Fruit fly (Drosophila melanogaster) whole organism, embryonic: ENCODE results near the gene usp.

Source experiments
- B-H1 ChIP-seq: fragments of 200-800 bp; sonication (Bioruptor generic); IDR thresholded peaks from 3 replicates; pipeline ENCODE4 v1.3.6; 2022; ENCODE audit warnings: missing biosample characterization, missing genetic modification characterization
- CG11695 ChIP-seq: fragments of 200-800 bp; sonication (Bioruptor generic); IDR thresholded peaks from 3 replicates; pipeline ENCODE4 v1.3.6; 2022; ENCODE audit warnings: missing biosample characterization, missing genetic modification characterization
- CG12391 ChIP-seq: fragments of 200-800 bp; sonication (Bioruptor generic); optimal IDR thresholded peaks from 3 replicates; lab custom pipeline; 2018; ENCODE audit warnings: missing biosample characterization, mild to moderate bottlenecking, missing genetic modification characterization, moderate library complexity
- CG13123 ChIP-seq: fragments of 200-800 bp; sonication (Bioruptor generic); optimal IDR thresholded peaks from 2 replicates; lab custom pipeline; 2016; ENCODE audit warnings: missing biosample characterization, missing genetic modification characterization
- CG13287 ChIP-seq: fragments of 200-800 bp; sonication (Bioruptor generic); IDR thresholded peaks from 2 replicates; pipeline ENCODE4 v1.3.6; 2022; ENCODE audit warnings: missing biosample characterization, missing genetic modification characterization; ENCODE audit not compliant: partially characterized antibody
- CG15269 ChIP-seq: fragments of 200-800 bp; sonication (Bioruptor generic); optimal IDR thresholded peaks from 2 replicates; lab custom pipeline; 2018; ENCODE audit warnings: missing biosample characterization, mild to moderate bottlenecking, missing genetic modification characterization, moderate library complexity
- CG17385 ChIP-seq: fragments of 200-800 bp; sonication (Bioruptor generic); optimal IDR thresholded peaks from 3 replicates; lab custom pipeline; 2018; ENCODE audit warnings: missing biosample characterization, mild to moderate bottlenecking, missing genetic modification characterization
- CG17802 ChIP-seq: fragments of 200-800 bp; sonication (Bioruptor generic); optimal IDR thresholded peaks from 2 replicates; lab custom pipeline; 2018; ENCODE audit warnings: missing biosample characterization, mild to moderate bottlenecking, missing genetic modification characterization, moderate library complexity
- CG2875 ChIP-seq: fragments of 200-800 bp; sonication (Bioruptor generic); optimal IDR thresholded peaks from 2 replicates; lab custom pipeline; 2017; ENCODE audit warnings: missing biosample characterization, mild to moderate bottlenecking, missing genetic modification characterization, missing genetic modification reagents
- CG32767 ChIP-seq: fragments of 200-800 bp; sonication (Bioruptor generic); IDR thresholded peaks from 2 replicates; pipeline ENCODE4 v1.3.6; 2022; ENCODE audit warnings: missing biosample characterization, missing genetic modification characterization
- CG4282 ChIP-seq: fragments of 200-800 bp; sonication (Bioruptor generic); optimal IDR thresholded peaks from 2 replicates; lab custom pipeline; 2016; ENCODE audit warnings: missing biosample characterization, missing genetic modification characterization
- CG4404 ChIP-seq: fragments of 200-800 bp; sonication (Bioruptor generic); IDR thresholded peaks from 2 replicates; pipeline ENCODE4 v1.3.6; 2022; ENCODE audit warnings: missing biosample characterization, missing genetic modification characterization
- CG4424 ChIP-seq: fragments of 200-800 bp; sonication (Bioruptor generic); optimal IDR thresholded peaks from 3 replicates; lab custom pipeline; 2016; ENCODE audit warnings: missing biosample characterization, missing genetic modification characterization
- CG6272 ChIP-seq: fragments of 200-800 bp; sonication (Bioruptor generic); IDR thresholded peaks from 2 replicates; pipeline ENCODE4 v1.3.6; 2022; ENCODE audit warnings: missing biosample characterization, missing genetic modification characterization
- CG6654 ChIP-seq: fragments of 200-800 bp; sonication (Bioruptor generic); optimal IDR thresholded peaks from 2 replicates; lab custom pipeline; 2017; ENCODE audit warnings: missing biosample characterization, mild to moderate bottlenecking, missing genetic modification characterization
- CG6791 ChIP-seq: fragments of 200-800 bp; sonication (Bioruptor generic); IDR thresholded peaks from 3 replicates; pipeline ENCODE4 v1.3.6; 2022; ENCODE audit warnings: missing biosample characterization, missing genetic modification characterization; ENCODE audit not compliant: partially characterized antibody
- CG8765 ChIP-seq: fragments of 200-800 bp; sonication (Bioruptor generic); IDR thresholded peaks from 2 replicates; pipeline ENCODE4 v1.3.6; 2022; ENCODE audit warnings: missing biosample characterization, missing genetic modification characterization
- D19B ChIP-seq: fragments of 200-800 bp; sonication (Bioruptor generic); optimal IDR thresholded peaks from 2 replicates; lab custom pipeline; 2017; ENCODE audit warnings: missing biosample characterization, mild to moderate bottlenecking, missing genetic modification characterization
- Dbx ChIP-seq: fragments of 200-800 bp; sonication (Bioruptor generic); IDR thresholded peaks from 3 replicates; pipeline ENCODE4 v1.3.6; 2022; ENCODE audit warnings: missing biosample characterization, missing genetic modification characterization
- Doc3 ChIP-seq: fragments of 200-800 bp; sonication (Bioruptor generic); IDR thresholded peaks from 3 replicates; pipeline ENCODE4 v1.3.6; 2022; ENCODE audit warnings: missing biosample characterization, missing genetic modification characterization; ENCODE audit not compliant: partially characterized antibody
- Ets65A ChIP-seq: fragments of 200-800 bp; sonication (Bioruptor generic); peaks from one replicate; lab custom pipeline; 2016; ENCODE audit warnings: missing biosample characterization, missing genetic modification characterization
- Fer2 ChIP-seq: fragments of 200-800 bp; sonication (Bioruptor generic); optimal IDR thresholded peaks from 2 replicates; lab custom pipeline; 2018; ENCODE audit warnings: missing biosample characterization, mild to moderate bottlenecking, missing genetic modification characterization, moderate library complexity
- GATAe ChIP-seq: fragments of 200-800 bp; sonication (Bioruptor generic); conservative IDR thresholded peaks from 2 replicates; pipeline ENCODE4 v1.3.6; 2022; ENCODE audit warnings: missing biosample characterization, missing genetic modification characterization
- HLH4C ChIP-seq: fragments of 200-800 bp; sonication (Bioruptor generic); IDR thresholded peaks from 3 replicates; pipeline ENCODE4 v1.3.6; 2022; ENCODE audit warnings: missing biosample characterization, missing genetic modification characterization; ENCODE audit not compliant: partially characterized antibody
- HLH54F ChIP-seq: fragments of 200-800 bp; sonication (Bioruptor generic); optimal IDR thresholded peaks from 3 replicates; lab custom pipeline; 2016; ENCODE audit warnings: missing biosample characterization, missing genetic modification characterization
- Lim3 ChIP-seq: fragments of 200-800 bp; sonication (Bioruptor generic); IDR thresholded peaks from 2 replicates; pipeline ENCODE4 v1.3.6; 2022; ENCODE audit warnings: missing biosample characterization, missing genetic modification characterization
- MTF-1 ChIP-seq: fragments of 200-800 bp; sonication (Bioruptor generic); optimal IDR thresholded peaks from 2 replicates; lab custom pipeline; 2018; ENCODE audit warnings: missing biosample characterization, mild to moderate bottlenecking, missing genetic modification characterization, borderline replicate concordance
- Mad ChIP-seq: fragments of 200-800 bp; sonication (Bioruptor generic); optimal IDR thresholded peaks from 2 replicates; lab custom pipeline; 2016; ENCODE audit warnings: missing biosample characterization, missing genetic modification characterization
- Meics ChIP-seq: fragments of 200-800 bp; sonication (Bioruptor generic); optimal IDR thresholded peaks from 2 replicates; lab custom pipeline; 2017; ENCODE audit warnings: missing biosample characterization, mild to moderate bottlenecking, missing genetic modification characterization
- Oaz ChIP-seq: fragments of 200-800 bp; sonication (Bioruptor generic); IDR thresholded peaks from 2 replicates; pipeline ENCODE4 v1.3.6; 2022; ENCODE audit warnings: missing biosample characterization, missing genetic modification characterization
- ab ChIP-seq: fragments of 200-800 bp; sonication (Bioruptor generic); optimal IDR thresholded peaks from 2 replicates; lab custom pipeline; 2016; ENCODE audit warnings: missing biosample characterization, missing genetic modification characterization
- bowl ChIP-seq: fragments of 200-800 bp; sonication (Bioruptor generic); IDR thresholded peaks from 2 replicates; pipeline ENCODE4 v1.3.6; 2022; ENCODE audit warnings: missing biosample characterization, missing genetic modification characterization
- br ChIP-seq: fragments of >200 bp; optimal IDR thresholded peaks from 2 replicates; lab custom pipeline; 2017
- cato ChIP-seq: fragments of 200-800 bp; sonication (Bioruptor generic); optimal IDR thresholded peaks from 2 replicates; lab custom pipeline; 2016; ENCODE audit warnings: missing biosample characterization, missing genetic modification characterization, borderline replicate concordance
- cwo ChIP-seq: fragments of 200-800 bp; sonication (Bioruptor generic); optimal IDR thresholded peaks from 3 replicates; lab custom pipeline; 2017; ENCODE audit warnings: missing biosample characterization, missing genetic modification characterization, mild to moderate bottlenecking, moderate library complexity, missing genetic modification reagents
- dpn ChIP-seq, 2 experiments: fragments of 200-800 bp; sonication (Bioruptor generic); optimal IDR thresholded peaks; 3 replicates each; lab custom pipeline; 2016; ENCODE audit warnings: missing biosample characterization in 2 of 2, missing genetic modification characterization in 2 of 2
- esg ChIP-seq: fragments of 200-800 bp; sonication (Bioruptor generic); conservative IDR thresholded peaks from 2 replicates; pipeline ENCODE4 v1.3.6; 2022; ENCODE audit warnings: missing biosample characterization, missing genetic modification characterization
- gro ChIP-seq: fragments of 200-800 bp; sonication (Bioruptor generic); optimal IDR thresholded peaks from 2 replicates; lab custom pipeline; 2016; ENCODE audit warnings: missing biosample characterization, missing genetic modification characterization
- h ChIP-seq: fragments of >200 bp; optimal IDR thresholded peaks from 2 replicates; lab custom pipeline; 2017
- ham ChIP-seq: fragments of 200-800 bp; sonication (Bioruptor generic); IDR thresholded peaks from 2 replicates; pipeline ENCODE4 v1.3.6; 2022; ENCODE audit warnings: missing biosample characterization, missing genetic modification characterization
- insv ChIP-seq, 2 experiments: fragments of 200-800 bp; sonication (Bioruptor generic); optimal IDR thresholded peaks; 3 replicates each; lab custom pipeline; 2016 to 2018; ENCODE audit warnings: missing biosample characterization in 2 of 2, missing genetic modification characterization in 2 of 2
- luna ChIP-seq: fragments of 200-800 bp; sonication (Bioruptor generic); optimal IDR thresholded peaks from 2 replicates; lab custom pipeline; 2016; ENCODE audit warnings: missing biosample characterization, missing genetic modification characterization
- nerfin-1 ChIP-seq: fragments of 200-800 bp; sonication (Bioruptor generic); optimal IDR thresholded peaks from 3 replicates; lab custom pipeline; 2019; ENCODE audit warnings: missing biosample characterization, mild to moderate bottlenecking, missing genetic modification characterization, moderate library complexity
- otp ChIP-seq: fragments of 200-800 bp; sonication (Bioruptor generic); IDR thresholded peaks from 3 replicates; pipeline ENCODE4, ENCODE4 v1.3.6; 2022; ENCODE audit warnings: missing biosample characterization, missing genetic modification characterization
- ranshi ChIP-seq: fragments of 200-800 bp; sonication (Bioruptor generic); IDR thresholded peaks from 2 replicates; pipeline ENCODE4 v1.3.6; 2022; ENCODE audit warnings: missing biosample characterization, missing genetic modification characterization
- sd ChIP-seq: fragments of 200-800 bp; sonication (Bioruptor generic); optimal IDR thresholded peaks from 3 replicates; lab custom pipeline; 2018; ENCODE audit warnings: missing biosample characterization, mild to moderate bottlenecking, missing genetic modification characterization, moderate library complexity
- sob ChIP-seq: fragments of 200-800 bp; sonication (Bioruptor generic); IDR thresholded peaks from 2 replicates; pipeline ENCODE4 v1.3.6; 2022; ENCODE audit warnings: missing biosample characterization, missing genetic modification characterization
- tll ChIP-seq, 2 experiments: fragments of 200-800 bp in 1 of 2; fragments of >200 bp in 1 of 2; sonication (Bioruptor generic) in 1 of 2; optimal IDR thresholded peaks; 2 replicates each; lab custom pipeline; 2017 to 2019; ENCODE audit warnings: missing biosample characterization in 2 of 2, missing genetic modification characterization in 2 of 2, mild to moderate bottlenecking in 1 of 2, moderate library complexity in 1 of 2
- ttk ChIP-seq: fragments of 200-800 bp; sonication (Bioruptor generic); IDR thresholded peaks from 2 replicates; pipeline ENCODE4 v2.1.2; 2022; ENCODE audit warnings: missing biosample characterization, missing genetic modification characterization
- vfl ChIP-seq: fragments of 200-800 bp; sonication (Bioruptor generic); optimal IDR thresholded peaks from 2 replicates; lab custom pipeline; 2016; ENCODE audit warnings: missing biosample characterization, missing genetic modification characterization

The usp gene

DNA sequence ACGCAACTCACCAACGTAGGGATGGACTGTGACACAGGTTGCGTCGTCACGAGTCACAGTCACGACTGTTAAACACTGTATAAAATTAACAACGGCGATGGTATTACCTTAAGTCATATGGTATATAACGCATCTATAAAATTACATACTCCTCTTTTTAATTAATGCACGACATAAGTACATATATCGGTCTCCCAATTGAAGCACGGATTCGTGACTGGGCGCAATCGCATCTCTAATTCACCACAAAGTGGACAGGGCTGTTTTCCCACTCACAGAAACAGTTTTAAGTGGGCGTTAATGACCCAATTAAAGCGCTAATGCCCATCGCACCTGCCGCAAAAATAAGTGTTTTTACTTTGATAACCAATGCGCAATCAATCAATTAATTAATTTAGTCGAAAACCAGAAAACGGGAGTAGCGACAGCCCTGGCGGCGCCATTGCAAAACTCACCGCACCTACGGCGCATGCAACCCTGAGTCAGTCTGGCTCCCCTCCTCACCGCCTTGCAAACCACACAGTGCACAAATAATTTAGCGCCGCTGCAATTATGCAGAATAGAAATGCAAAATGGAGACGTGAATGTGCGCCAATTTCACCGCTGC is 696 bp downstream of the usp start, which contains the start of gene CG4313 (continued):
- TF ChIP-seq dpn (GFP tag; optimal IDR thresholded peaks at IDR 0.05; lab: Kevin White, UChicago) (peak; percentile 71 to 78), CG13123 (no peak), ranshi (0 out of 2 replicates have a peak, but pooled peaks have one; percentile 52), CG4404 (peak; percentile 62), vfl (GFP tag; lab: Kevin White, UChicago) (peak; percentile 31), CG17802 (tag; lab: Kevin White, UChicago) (peak; percentile 1), br (lab: Kevin White, UChicago) (no peak), D19B (GFP tag; lab: Kevin White, UChicago) (peak; percentile 35), Mad (GFP tag; lab: Kevin White, UChicago) (peak; percentile 14), B-H1 (peak; percentile 37; the same call in 2 of the 3 replicates), CG4424 (GFP tag; lab: Kevin White, UChicago) (peak; percentile 78), HLH54F (GFP tag; lab: Kevin White, UChicago) (peak; percentile 75), CG2875 (GFP tag; lab: Kevin White, UChicago) (peak; percentile 25), MTF-1 (GFP tag; lab: Kevin White, UChicago) (no peak), sob (GFP tag; lab: Robert Waterston, UW) (peak; percentile 64; the same call in 1 of the 2 replicates), Meics (GFP tag; lab: Kevin White, UChicago) (peak; percentile 73), Doc3 (GFP tag; lab: Robert Waterston, UW) (peak; percentile 92), Lim3 (GFP tag; lab: Robert Waterston, UW) (no peak), esg (GFP tag; lab: Robert Waterston, UW) (peak; percentile 34; the same call in 1 of the 2 replicates), luna (peak; percentile 44), Oaz (peak; percentile 53; the same call in 1 of the 2 replicates), HLH4C (peak; percentile 82), ham (no peak), cwo (peak; percentile 46), h (lab: Kevin White, UChicago) (no peak), cato (peak; percentile 35), CG17385 (GFP tag; lab: Kevin White, UChicago) (peak; percentile 44), CG6272 (peak; percentile 76), CG13287 (GFP tag; lab: Robert Waterston, UW) (peak; percentile 90), sd (peak; percentile 4), CG11695 (GFP tag; lab: Robert Waterston, UW) (peak; percentile 59; the same call in 2 of the 3 replicates), nerfin-1 (peak; percentile 45), CG12391 (tag; lab: Kevin White, UChicago) (peak; percentile 74), Ets65A (GFP tag; lab: Kevin White, UChicago) (peak; percentile 94), CG8765 (GFP tag; lab: Robert Waterston, UW) (peak; percentile 46; the same call in 1 of the 2 replicates), ttk (GFP tag; lab: Robert Waterston, UW) (peak; percentile 62), CG6654 (GFP tag; lab: Kevin White, UChicago) (peak; percentile 4), otp (no peak), CG4282 (GFP tag; lab: Kevin White, UChicago) (no peak), ab (GFP tag; lab: Kevin White, UChicago) (peak; percentile 52), CG32767 (GFP tag; lab: Robert Waterston, UW) (no peak), Dbx (peak; percentile 82), tll (GFP tag; optimal IDR thresholded peaks at IDR 0.05; lab: Kevin White, UChicago) (peak in 1 of 2 experiments; percentile 34), CG6791 (GFP tag; lab: Robert Waterston, UW) (peak; percentile 74), GATAe (GFP tag; lab: Robert Waterston, UW) (no peak; the same call in 1 of the 2 replicates), bowl (GFP tag; lab: Robert Waterston, UW) (no peak), CG15269 (peak; percentile 68), insv (GFP tag; optimal IDR thresholded peaks at IDR 0.05; lab: Kevin White, UChicago) (no peak), Fer2 (peak; percentile 50), gro (peak; percentile 60)
